Fruit fly (Drosophila melanogaster) whole organism, embryonic: ENCODE results near the gene Noa36.

Experiments
- B-H2 ChIP-seq: fragments of 200-800 bp; sonication (Bioruptor generic); optimal IDR thresholded peaks from 2 replicates; lab custom pipeline; 2018; ENCODE audit warnings: missing biosample characterization, mild to moderate bottlenecking, missing genetic modification characterization
- Bdp1 ChIP-seq: fragments of 200-800 bp; sonication (Bioruptor generic); optimal IDR thresholded peaks from 3 replicates; lab custom pipeline; 2016; ENCODE audit warnings: missing biosample characterization, missing genetic modification characterization
- Blimp-1 ChIP-seq: fragments of 200-800 bp; sonication (Bioruptor generic); optimal IDR thresholded peaks from 3 replicates; lab custom pipeline; 2018; ENCODE audit warnings: missing biosample characterization, missing genetic modification characterization, mild to moderate bottlenecking, moderate library complexity, missing genetic modification reagents
- CG10147 ChIP-seq: fragments of 200-800 bp; sonication (Bioruptor generic); optimal IDR thresholded peaks from 2 replicates; lab custom pipeline; 2019; ENCODE audit warnings: missing biosample characterization, mild to moderate bottlenecking, missing genetic modification characterization, moderate library complexity
- CG10462 ChIP-seq: fragments of 200-800 bp; sonication (Bioruptor generic); optimal IDR thresholded peaks from 2 replicates; lab custom pipeline; 2016; ENCODE audit warnings: missing biosample characterization, missing genetic modification characterization
- CG12071 ChIP-seq: fragments of 200-800 bp; sonication (Bioruptor generic); optimal IDR thresholded peaks from 3 replicates; lab custom pipeline; 2018; ENCODE audit warnings: missing biosample characterization, mild to moderate bottlenecking, missing genetic modification characterization
- CG12769 ChIP-seq: fragments of 200-800 bp; sonication (Bioruptor generic); optimal IDR thresholded peaks from 2 replicates; lab custom pipeline; 2019; ENCODE audit warnings: missing biosample characterization, mild to moderate bottlenecking, missing genetic modification characterization, moderate library complexity
- CG17328 ChIP-seq: fragments of 200-800 bp; sonication (Bioruptor generic); IDR thresholded peaks from 2 replicates; pipeline ENCODE4 v1.3.6; 2022; ENCODE audit warnings: missing biosample characterization, missing genetic modification characterization
- CG2202 ChIP-seq: fragments of 200-800 bp; sonication (Bioruptor generic); optimal IDR thresholded peaks from 2 replicates; lab custom pipeline; 2018; ENCODE audit warnings: missing biosample characterization, mild to moderate bottlenecking, missing genetic modification characterization
- CG3407 ChIP-seq: fragments of 200-800 bp; sonication (Bioruptor generic); optimal IDR thresholded peaks from 2 replicates; lab custom pipeline; 2018; ENCODE audit warnings: missing biosample characterization, mild to moderate bottlenecking, missing genetic modification characterization
- CG43689 ChIP-seq: fragments of 200-800 bp; sonication (Bioruptor generic); IDR thresholded peaks from 2 replicates; pipeline ENCODE4 v1.3.6; 2022; ENCODE audit warnings: missing biosample characterization, missing genetic modification characterization
- CG6254 ChIP-seq: fragments of 200-800 bp; sonication (Bioruptor generic); optimal IDR thresholded peaks from 3 replicates; lab custom pipeline; 2017; ENCODE audit warnings: mild to moderate bottlenecking, missing biosample characterization, missing genetic modification reagents, missing genetic modification characterization
- CG8924 ChIP-seq: fragments of 200-800 bp; optimal IDR thresholded peaks from 3 replicates; lab custom pipeline; 2019; ENCODE audit warnings: missing biosample characterization, mild to moderate bottlenecking, missing genetic modification characterization, moderate library complexity
- CG9609 ChIP-seq: fragments of 200-800 bp; sonication (Bioruptor generic); optimal IDR thresholded peaks from 3 replicates; lab custom pipeline; 2016; ENCODE audit warnings: missing biosample characterization, missing genetic modification characterization
- CG9817 ChIP-seq: fragments of 200-800 bp; sonication (Bioruptor generic); optimal IDR thresholded peaks from 2 replicates; lab custom pipeline; 2018; ENCODE audit warnings: missing biosample characterization, mild to moderate bottlenecking, missing genetic modification characterization, moderate library complexity
- CoRest ChIP-seq: fragments of 200-800 bp; sonication (Bioruptor generic); optimal IDR thresholded peaks from 3 replicates; lab custom pipeline; 2018; ENCODE audit warnings: missing biosample characterization, mild to moderate bottlenecking, missing genetic modification characterization, moderate library complexity
- Drgx ChIP-seq: fragments of 200-800 bp; sonication (Bioruptor generic); IDR thresholded peaks from 2 replicates; pipeline ENCODE4 v1.3.6; 2022; ENCODE audit warnings: missing biosample characterization, missing genetic modification characterization
- H15 ChIP-seq: fragments of 200-800 bp; sonication (Bioruptor generic); IDR thresholded peaks from 3 replicates; pipeline ENCODE4 v1.3.6; 2022; ENCODE audit warnings: missing biosample characterization, missing genetic modification characterization
- HLH3B ChIP-seq: fragments of 200-800 bp; sonication (Bioruptor generic); IDR thresholded peaks from 2 replicates; pipeline ENCODE4 v1.3.6; 2022; ENCODE audit warnings: missing biosample characterization, missing genetic modification characterization
- Mad ChIP-seq: fragments of 200-800 bp; sonication (Bioruptor generic); optimal IDR thresholded peaks from 2 replicates; lab custom pipeline; 2016; ENCODE audit warnings: missing biosample characterization, missing genetic modification characterization
- Med ChIP-seq: fragments of 200-800 bp; sonication (Bioruptor generic); peaks from one replicate; lab custom pipeline; 2016; ENCODE audit warnings: missing biosample characterization, missing genetic modification characterization, mild to moderate bottlenecking, inconsistent platforms, moderate library complexity
- Meics ChIP-seq: fragments of 200-800 bp; sonication (Bioruptor generic); optimal IDR thresholded peaks from 2 replicates; lab custom pipeline; 2017; ENCODE audit warnings: missing biosample characterization, mild to moderate bottlenecking, missing genetic modification characterization
- Neu2 ChIP-seq: fragments of 200-800 bp; sonication (Bioruptor generic); optimal IDR thresholded peaks from 3 replicates; lab custom pipeline; 2016; ENCODE audit warnings: missing biosample characterization, missing genetic modification characterization, borderline replicate concordance
- Nf-YC ChIP-seq: fragments of 200-800 bp; optimal IDR thresholded peaks from 3 replicates; lab custom pipeline; 2019; ENCODE audit warnings: missing biosample characterization, mild to moderate bottlenecking, missing genetic modification characterization, moderate library complexity
- Rx ChIP-seq: fragments of 200-800 bp; sonication (Bioruptor generic); IDR thresholded peaks from 2 replicates; pipeline ENCODE4 v1.3.6; 2022; ENCODE audit warnings: missing biosample characterization, missing genetic modification characterization
- Scr ChIP-seq: fragments of 200-800 bp; sonication (Bioruptor generic); IDR thresholded peaks from 2 replicates; pipeline ENCODE4 v1.3.6; 2022; ENCODE audit warnings: missing biosample characterization, missing genetic modification characterization; ENCODE audit not compliant: partially characterized antibody
- Six4 ChIP-seq: fragments of 200-800 bp; sonication (Bioruptor generic); optimal IDR thresholded peaks from 2 replicates; lab custom pipeline; 2016; ENCODE audit warnings: missing biosample characterization, missing genetic modification characterization
- Sox100B ChIP-seq: fragments of 200-800 bp; sonication (Bioruptor generic); optimal IDR thresholded peaks from 3 replicates; lab custom pipeline; 2018; ENCODE audit warnings: missing biosample characterization, mild to moderate bottlenecking, missing genetic modification characterization
- Sry-δ ChIP-seq: fragments of 200-800 bp; sonication (Bioruptor generic); optimal IDR thresholded peaks from 2 replicates; lab custom pipeline; 2016; ENCODE audit warnings: missing biosample characterization, missing genetic modification characterization
- ap ChIP-seq: fragments of 200-800 bp; sonication (Bioruptor generic); IDR thresholded peaks from 2 replicates; pipeline ENCODE4 v1.3.6; 2022; ENCODE audit warnings: missing biosample characterization, missing genetic modification characterization
- chif ChIP-seq, 2 experiments: fragments of 200-800 bp; sonication (Bioruptor generic); optimal IDR thresholded peaks; 3 replicates each; lab custom pipeline; 2016; ENCODE audit warnings: missing biosample characterization in 2 of 2, missing genetic modification characterization in 2 of 2
- da ChIP-seq: fragments of 200-800 bp; sonication (Bioruptor generic); optimal IDR thresholded peaks from 2 replicates; lab custom pipeline; 2016; ENCODE audit warnings: missing biosample characterization, missing genetic modification characterization
- dimm ChIP-seq: fragments of 200-800 bp; sonication (Bioruptor generic); IDR thresholded peaks from 2 replicates; pipeline ENCODE4 v1.3.6; 2022; ENCODE audit warnings: missing biosample characterization, missing genetic modification characterization
- fd64A ChIP-seq: fragments of 200-800 bp; sonication (Bioruptor generic); optimal IDR thresholded peaks from 3 replicates; lab custom pipeline; 2018; ENCODE audit warnings: missing biosample characterization, mild to moderate bottlenecking, missing genetic modification characterization
- jing ChIP-seq: fragments of 200-800 bp; sonication (Bioruptor generic); optimal IDR thresholded peaks from 2 replicates; lab custom pipeline; 2018; ENCODE audit warnings: missing biosample characterization, mild to moderate bottlenecking, missing genetic modification characterization
- nmo ChIP-seq: fragments of 200-800 bp; sonication (Bioruptor generic); optimal IDR thresholded peaks from 2 replicates; lab custom pipeline; 2018; ENCODE audit warnings: missing biosample characterization, mild to moderate bottlenecking, missing genetic modification characterization, moderate library complexity
- org-1 ChIP-seq: fragments of 200-800 bp; sonication (Bioruptor generic); optimal IDR thresholded peaks from 2 replicates; lab custom pipeline; 2017; ENCODE audit warnings: missing biosample characterization, missing genetic modification characterization
- pan ChIP-seq, 4 experiments: fragments of >200 bp in 3 of 4; fragments of 200-800 bp in 1 of 4; sonication (Bioruptor generic) in 1 of 4; optimal IDR thresholded peaks in 3 of 4; IDR thresholded peaks in 1 of 4; 2 replicates each; pipeline versions ENCODE4 v1.3.6 to Lab custom; 2017 to 2022; ENCODE audit warnings: missing biosample characterization in 2 of 4, missing genetic modification characterization in 2 of 4, mixed read lengths in 1 of 4
- pnt ChIP-seq: fragments of 200-800 bp; sonication (Bioruptor generic); optimal IDR thresholded peaks from 3 replicates; lab custom pipeline; 2016; ENCODE audit warnings: missing biosample characterization, missing genetic modification characterization
- repo ChIP-seq: fragments of 200-800 bp; sonication (Bioruptor generic); optimal IDR thresholded peaks from 2 replicates; lab custom pipeline; 2016; ENCODE audit warnings: missing biosample characterization, missing genetic modification characterization
- rib ChIP-seq: fragments of 200-800 bp; sonication (Bioruptor generic); IDR thresholded peaks from 2 replicates; pipeline ENCODE4 v1.3.6; 2022; ENCODE audit warnings: missing biosample characterization, missing genetic modification characterization
- sens ChIP-seq: fragments of 200-800 bp; sonication (Bioruptor generic); peaks from one replicate; lab custom pipeline; 2016; ENCODE audit warnings: missing biosample characterization, missing genetic modification characterization
- shn ChIP-seq: fragments of 200-800 bp; sonication (Bioruptor generic); optimal IDR thresholded peaks from 3 replicates; lab custom pipeline; 2016; ENCODE audit warnings: missing biosample characterization, missing genetic modification characterization
- sob ChIP-seq: fragments of 200-800 bp; sonication (Bioruptor generic); IDR thresholded peaks from 2 replicates; pipeline ENCODE4 v1.3.6; 2022; ENCODE audit warnings: missing biosample characterization, missing genetic modification characterization
- sqz ChIP-seq: fragments of 200-800 bp; sonication (Bioruptor generic); optimal IDR thresholded peaks from 3 replicates; lab custom pipeline; 2018; ENCODE audit warnings: missing biosample characterization, mild to moderate bottlenecking, missing genetic modification characterization
- sr ChIP-seq: fragments of 200-800 bp; sonication (Bioruptor generic); IDR thresholded peaks from 3 replicates; pipeline ENCODE4 v1.3.6; 2022; ENCODE audit warnings: missing biosample characterization, missing genetic modification characterization
- ssp ChIP-seq: fragments of 200-800 bp; sonication (Bioruptor generic); IDR thresholded peaks from 2 replicates; pipeline ENCODE4 v1.3.6; 2022; ENCODE audit warnings: missing biosample characterization, missing genetic modification characterization
- unpg ChIP-seq: fragments of 200-800 bp; sonication (Bioruptor generic); optimal IDR thresholded peaks from 3 replicates; lab custom pipeline; 2018; ENCODE audit warnings: missing biosample characterization, mild to moderate bottlenecking, missing genetic modification characterization, moderate library complexity
- vfl ChIP-seq: fragments of 200-800 bp; sonication (Bioruptor generic); optimal IDR thresholded peaks from 2 replicates; lab custom pipeline; 2016; ENCODE audit warnings: missing biosample characterization, missing genetic modification characterization
- yki ChIP-seq: fragments of >200 bp; optimal IDR thresholded peaks from 3 replicates; lab custom pipeline; 2018
- z ChIP-seq: fragments of 200-800 bp; sonication (Bioruptor generic); IDR thresholded peaks from 3 replicates; pipeline ENCODE4 v1.3.6; 2022; ENCODE audit warnings: missing biosample characterization, missing genetic modification characterization

The Noa36 gene

DNA sequence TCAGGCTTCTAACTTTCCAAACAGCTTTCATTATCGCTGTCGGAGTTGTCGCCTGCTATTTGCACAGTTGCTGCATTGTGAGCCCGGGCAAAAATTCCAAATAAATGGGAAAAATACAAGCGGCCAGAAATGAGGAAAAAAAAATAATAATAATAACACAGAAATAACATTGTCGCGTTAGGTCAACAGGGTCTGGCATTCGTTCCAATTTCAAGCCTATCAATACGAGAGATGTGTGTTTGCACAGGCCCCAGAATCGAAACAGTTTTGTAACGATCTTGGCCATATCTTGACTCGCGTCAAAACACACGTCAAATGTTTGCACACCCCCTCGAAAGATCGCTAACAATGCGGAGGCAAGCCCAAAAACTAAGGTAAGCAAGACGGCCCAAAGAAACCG lies 42.7 kb downstream of the Noa36 start (continued):
- peak; percentile 88 for TF ChIP-seq Med (GFP tag; lab: Kevin White, UChicago)
- TF ChIP-seq CG12071 (GFP tag; lab: Kevin White, UChicago) = peak; percentile 37
- TF ChIP-seq CG6254 = no peak
- TF ChIP-seq chif (GFP tag; optimal IDR thresholded peaks at IDR 0.05; lab: Kevin White, UChicago) = peak in 1 of 2 experiments; percentile 42
- no peak for TF ChIP-seq sens (GFP tag; lab: Kevin White, UChicago)
- TF ChIP-seq ap (GFP tag; lab: Robert Waterston, UW) = no peak
- TF ChIP-seq pnt (GFP tag; lab: Kevin White, UChicago) = no peak
- TF ChIP-seq ssp = no peak
- no peak for TF ChIP-seq Scr (GFP tag; lab: Robert Waterston, UW)
- no peak for TF ChIP-seq sqz (GFP tag; lab: Kevin White, UChicago)
- no peak for TF ChIP-seq CG8924 (tag; lab: Kevin White, UChicago)
- TF ChIP-seq H15 = 0 out of 3 replicates have a peak, but pooled peaks have one; percentile 34
- no peak for TF ChIP-seq da (GFP tag; lab: Kevin White, UChicago)
- TF ChIP-seq Blimp-1 (GFP tag; lab: Kevin White, UChicago) = peak; percentile 38
- TF ChIP-seq CG10462 (GFP tag; lab: Kevin White, UChicago) = no peak
- TF ChIP-seq Mad (GFP tag; lab: Kevin White, UChicago) = no peak
- TF ChIP-seq Six4 = no peak
- no peak for TF ChIP-seq yki (lab: Kevin White, UChicago)
- no peak for TF ChIP-seq CG43689
- TF ChIP-seq vfl (GFP tag; lab: Kevin White, UChicago) = no peak
- no peak for TF ChIP-seq rib (GFP tag; lab: Robert Waterston, UW)
- peak; percentile 14; the same call in 1 of the 2 replicates for TF ChIP-seq HLH3B (GFP tag; lab: Robert Waterston, UW)
- no peak for TF ChIP-seq pan (optimal IDR thresholded peaks at IDR 0.05; lab: Kevin White, UChicago)
- TF ChIP-seq pan (GFP tag; optimal IDR thresholded peaks at IDR 0.05 in 1 of 2, IDR thresholded peaks at IDR 0.05 in 1 of 2) = peak in 1 of 2 experiments; percentile 28
- no peak for TF ChIP-seq nmo (GFP tag; lab: Kevin White, UChicago)
- peak; percentile 62 for TF ChIP-seq Meics (GFP tag; lab: Kevin White, UChicago)
- TF ChIP-seq Sry-δ (GFP tag; lab: Kevin White, UChicago) = no peak
- TF ChIP-seq shn (GFP tag; lab: Kevin White, UChicago) = no peak
- TF ChIP-seq CG2202 (tag; lab: Kevin White, UChicago) = peak; percentile 19
- TF ChIP-seq repo (GFP tag; lab: Kevin White, UChicago) = no peak
- peak; percentile 12 for TF ChIP-seq unpg
- TF ChIP-seq fd64A (GFP tag; lab: Kevin White, UChicago) = no peak
- TF ChIP-seq Nf-YC (tag; lab: Kevin White, UChicago) = no peak
- no peak for TF ChIP-seq dimm
- TF ChIP-seq z (GFP tag; lab: Robert Waterston, UW) = no peak
- no peak for TF ChIP-seq CG9609
- TF ChIP-seq sr (GFP tag; lab: Robert Waterston, UW) = no peak
- peak; percentile 28 for TF ChIP-seq org-1 (GFP tag; lab: Kevin White, UChicago)
- no peak for TF ChIP-seq CG9817
- peak; percentile 12 for TF ChIP-seq CG3407 (GFP tag; lab: Kevin White, UChicago)
- TF ChIP-seq Drgx (GFP tag; lab: Robert Waterston, UW) = no peak
- peak; percentile 50 for TF ChIP-seq CG10147
- no peak for TF ChIP-seq B-H2 (GFP tag; lab: Kevin White, UChicago)
- TF ChIP-seq Bdp1 (GFP tag; lab: Kevin White, UChicago) = no peak
- TF ChIP-seq Neu2 = no peak
- TF ChIP-seq CoRest (tag; lab: Kevin White, UChicago) = no peak
- TF ChIP-seq Sox100B (GFP tag; lab: Kevin White, UChicago) = peak; percentile 15
- TF ChIP-seq sob (GFP tag; lab: Robert Waterston, UW) = peak; percentile 61; the same call in 1 of the 2 replicates
- TF ChIP-seq jing (GFP tag; lab: Kevin White, UChicago) = no peak
- TF ChIP-seq Rx (GFP tag; lab: Robert Waterston, UW) = no peak
- TF ChIP-seq CG12769 (tag; lab: Kevin White, UChicago) = peak; percentile 24
- TF ChIP-seq CG17328 (GFP tag; lab: Robert Waterston, UW) = no peak
